Worm (Caenorhabditis elegans): ENCODE measurements around the gene snu-23.

Gene snu-23

ce11 chrIII:7737646-7738258 lies 32.2 kb downstream of the snu-23 start:
- no peak for TF ChIP-seq ham-2 (GFP tag; optimal IDR thresholded peaks at IDR 0.05)
- TF ChIP-seq ceh-83 (GFP tag; optimal IDR thresholded peaks at IDR 0.05): peak; percentile 18
- TF ChIP-seq pha-4 (tag; optimal IDR thresholded peaks at IDR 0.05): no peak
- no peak for TF ChIP-seq unc-62 (GFP tag; optimal IDR thresholded peaks at IDR 0.05)
- no peak for TF ChIP-seq nhr-76 (tag; optimal IDR thresholded peaks at IDR 0.05)
- TF ChIP-seq sptf-1 (tag; optimal IDR thresholded peaks at IDR 0.05): no peak
- no peak for TF ChIP-seq unc-39 (tag; optimal IDR thresholded peaks at IDR 0.05)
- no peak for TF ChIP-seq blmp-1 (tag; optimal IDR thresholded peaks at IDR 0.05)
- TF ChIP-seq mls-2 (tag; optimal IDR thresholded peaks at IDR 0.05): no peak
- no peak for TF ChIP-seq M03D4.4 (tag; optimal IDR thresholded peaks at IDR 0.05)
- no peak for TF ChIP-seq elt-3 (tag; optimal IDR thresholded peaks at IDR 0.05)
- peak; percentile 33 for TF ChIP-seq ces-1 (GFP tag; optimal IDR thresholded peaks at IDR 0.05)
- TF ChIP-seq lsy-2 (tag; optimal IDR thresholded peaks at IDR 0.05): no peak
- no peak for TF ChIP-seq tbx-8 (GFP tag; optimal IDR thresholded peaks at IDR 0.05)
- TF ChIP-seq mep-1 (tag; optimal IDR thresholded peaks at IDR 0.05): no peak
- TF ChIP-seq mab-5 (tag; optimal IDR thresholded peaks at IDR 0.05): no peak

ce11 chrIII:7736806-7737205 lies 33.1 kb downstream of the snu-23 start:
- TF ChIP-seq ceh-39 (tag; optimal IDR thresholded peaks at IDR 0.05): no peak
- no peak for TF ChIP-seq M03D4.4 (tag; optimal IDR thresholded peaks at IDR 0.05)
- no peak for TF ChIP-seq ces-1 (GFP tag; optimal IDR thresholded peaks at IDR 0.05)
- TF ChIP-seq nhr-237 (tag; optimal IDR thresholded peaks at IDR 0.05): no peak
- TF ChIP-seq sem-2 (GFP tag; optimal IDR thresholded peaks at IDR 0.05): no peak
- TF ChIP-seq elt-1 (tag; optimal IDR thresholded peaks at IDR 0.05; ENCODE audit: borderline replicate concordance, insufficient read depth): no peak

ce11 chrIII:7736003-7736402 lies 33.9 kb downstream of the snu-23 start:
- TF ChIP-seq unc-62 (GFP tag; optimal IDR thresholded peaks at IDR 0.05) (no peak), ceh-39 (tag; optimal IDR thresholded peaks at IDR 0.05) (no peak), bed-3 (GFP tag; optimal IDR thresholded peaks at IDR 0.05) (no peak), hlh-1 (tag; optimal IDR thresholded peaks at IDR 0.05) (no peak), ceh-43 (GFP tag; optimal IDR thresholded peaks at IDR 0.05) (no peak), mep-1 (tag; optimal IDR thresholded peaks at IDR 0.05) (no peak), zip-8 (tag; optimal IDR thresholded peaks at IDR 0.05) (no peak), snpc-4 (tag; optimal IDR thresholded peaks at IDR 0.05) (no peak)

- TF ChIP-seq ceh-83 (GFP tag; optimal IDR thresholded peaks at IDR 0.05) (no peak), nhr-2 (tag; optimal IDR thresholded peaks at IDR 0.05) (peak; percentile 97), unc-62 (GFP tag; optimal IDR thresholded peaks at IDR 0.05) (peak; percentile 94), elt-1 (tag; optimal IDR thresholded peaks at IDR 0.05; ENCODE audit: borderline replicate concordance, insufficient read depth) (peak; percentile 87), zip-8 (tag; optimal IDR thresholded peaks at IDR 0.05) (peak; percentile 66), hlh-1 (tag; optimal IDR thresholded peaks at IDR 0.05) (no peak)
Measured at ce11 chrIII:7734105-7734504, 35.8 kb downstream of the snu-23 start.

- TF ChIP-seq unc-120 (tag; optimal IDR thresholded peaks at IDR 0.05; ENCODE audit: poor library complexity, severe bottlenecking): no peak
- TF ChIP-seq lin-13 (tag; optimal IDR thresholded peaks at IDR 0.05): no peak
- TF ChIP-seq hlh-1 (tag; optimal IDR thresholded peaks at IDR 0.05): no peak
- TF ChIP-seq cnd-1 (tag; optimal IDR thresholded peaks at IDR 0.05): no peak
- TF ChIP-seq ham-2 (GFP tag; optimal IDR thresholded peaks at IDR 0.05): peak; percentile 45
- TF ChIP-seq mls-2 (tag; optimal IDR thresholded peaks at IDR 0.05): no peak
- no peak for TF ChIP-seq sem-2 (GFP tag; optimal IDR thresholded peaks at IDR 0.05)
- peak; percentile 27 for TF ChIP-seq nhr-2 (tag; optimal IDR thresholded peaks at IDR 0.05)
Measured at ce11 chrIII:7733563-7733962, 36.4 kb downstream of the snu-23 start.

ce11 chrIII:7731085-7731484 lies 38.8 kb downstream of the snu-23 start:
- TF ChIP-seq M03D4.4 (tag; optimal IDR thresholded peaks at IDR 0.05): no peak
- no peak for TF ChIP-seq nhr-76 (tag; optimal IDR thresholded peaks at IDR 0.05)
- TF ChIP-seq lsy-2 (tag; optimal IDR thresholded peaks at IDR 0.05): no peak
- TF ChIP-seq cnd-1 (tag; optimal IDR thresholded peaks at IDR 0.05): no peak
- no peak for TF ChIP-seq unc-62 (GFP tag; optimal IDR thresholded peaks at IDR 0.05)
- no peak for TF ChIP-seq ceh-39 (tag; optimal IDR thresholded peaks at IDR 0.05)
- TF ChIP-seq tbx-8 (GFP tag; optimal IDR thresholded peaks at IDR 0.05): no peak
- TF ChIP-seq flh-1 (GFP tag; optimal IDR thresholded peaks at IDR 0.05): no peak
- TF ChIP-seq pha-4 (tag; optimal IDR thresholded peaks at IDR 0.05): no peak
- no peak for TF ChIP-seq unc-39 (tag; optimal IDR thresholded peaks at IDR 0.05)
- TF ChIP-seq snpc-4 (tag; optimal IDR thresholded peaks at IDR 0.05): no peak
- TF ChIP-seq bed-3 (GFP tag; optimal IDR thresholded peaks at IDR 0.05): no peak
- no peak for TF ChIP-seq ceh-43 (GFP tag; optimal IDR thresholded peaks at IDR 0.05)
- TF ChIP-seq nhr-28 (tag; optimal IDR thresholded peaks at IDR 0.05): no peak
